Worm (Caenorhabditis elegans) whole organism, L4 larva: ENCODE measurements around the gene Y58A7A.3.

Source experiments
- F26F4.8 ChIP-seq: fragments of 200-800 bp; sonication (Bioruptor generic); conservative IDR thresholded peaks from 2 replicates; pipeline ENCODE4 v1.3.6; 2022; ENCODE audit warnings: missing genetic modification characterization, missing compliant biosample characterization
- F44E2.7 ChIP-seq: fragments of 200-800 bp; sonication (Bioruptor generic); IDR thresholded peaks from 2 replicates; pipeline ENCODE4 v2.1.2; 2022; ENCODE audit warnings: missing genetic modification characterization, missing compliant biosample characterization
- R02D3.7 ChIP-seq: fragments of 150-350 bp; sonication (generic microtip); optimal IDR thresholded peaks from 3 replicates; lab custom pipeline; 2014; ENCODE audit warnings: missing biosample characterization, missing genetic modification characterization
- Y105C5A.15 ChIP-seq: fragments of 200-800 bp; sonication (Bioruptor generic); IDR thresholded peaks from 2 replicates; pipeline ENCODE4 v1.3.6; 2022; ENCODE audit warnings: missing genetic modification characterization, missing compliant biosample characterization
- Y48G9A.11 ChIP-seq: fragments of 200-800 bp; sonication (Bioruptor generic); IDR thresholded peaks from 2 replicates; pipeline ENCODE4 v1.3.6; 2022; ENCODE audit warnings: missing genetic modification reagents, missing genetic modification characterization, missing compliant biosample characterization
- Y5F2A.4 ChIP-seq: fragments of 200-800 bp; sonication (Bioruptor generic); optimal IDR thresholded peaks from 2 replicates; lab custom pipeline; 2018; ENCODE audit warnings: mild to moderate bottlenecking, missing genetic modification characterization, missing compliant biosample characterization
- ZK337.2 ChIP-seq: fragments of 200-800 bp; sonication (Bioruptor generic); IDR thresholded peaks from 2 replicates; pipeline ENCODE4 v1.3.6; 2022; ENCODE audit warnings: missing genetic modification reagents, missing genetic modification characterization, missing compliant biosample characterization
- aha-1 ChIP-seq: fragments of 150-350 bp; peaks from one replicate; lab custom pipeline; 2014; ENCODE audit warnings: missing biosample characterization, missing genetic modification characterization
- ceh-20 ChIP-seq: fragments of 200-800 bp; sonication (Bioruptor generic); IDR thresholded peaks from 2 replicates; pipeline ENCODE4 v1.3.6; 2022; ENCODE audit warnings: missing genetic modification reagents, missing genetic modification characterization, missing compliant biosample characterization
- ceh-62 ChIP-seq: sonication (generic microtip); optimal IDR thresholded peaks from 2 replicates; lab custom pipeline; 2017; ENCODE audit warnings: missing biosample characterization, missing genetic modification characterization
- ces-1 ChIP-seq: fragments of 150-350 bp; sonication (generic microtip); optimal IDR thresholded peaks from 4 replicates; lab custom pipeline; 2014; ENCODE audit warnings: missing biosample characterization, missing genetic modification reagents, missing genetic modification characterization
- ctbp-1 ChIP-seq: fragments of 200-800 bp; sonication (Bioruptor generic); IDR thresholded peaks from 2 replicates; pipeline ENCODE4 v1.3.6; 2022; ENCODE audit warnings: missing genetic modification reagents, missing genetic modification characterization, missing compliant biosample characterization
- daf-12 ChIP-seq: fragments of 150-350 bp; optimal IDR thresholded peaks from 2 replicates; lab custom pipeline; 2014; ENCODE audit warnings: missing biosample characterization, missing genetic modification reagents, missing genetic modification characterization
- daf-19 ChIP-seq: fragments of 200-800 bp; sonication (Bioruptor generic); conservative IDR thresholded peaks from 2 replicates; pipeline ENCODE4 v1.3.6; 2022; ENCODE audit warnings: missing genetic modification characterization, missing compliant biosample characterization
- dmd-8 ChIP-seq: fragments of 200-800 bp; sonication (Bioruptor generic); IDR thresholded peaks from 2 replicates; pipeline ENCODE4 v1.3.6; 2022; ENCODE audit warnings: missing genetic modification characterization, missing compliant biosample characterization
- dmd-9 ChIP-seq: fragments of 200-800 bp; sonication (Bioruptor generic); IDR thresholded peaks from 2 replicates; pipeline ENCODE4 v1.3.6; 2022; ENCODE audit warnings: missing genetic modification reagents, missing genetic modification characterization, missing compliant biosample characterization
- dpl-1 ChIP-seq: fragments of 150-350 bp; optimal IDR thresholded peaks from 2 replicates; lab custom pipeline; 2014; ENCODE audit warnings: missing biosample characterization, missing genetic modification reagents, missing genetic modification characterization
- egl-27 ChIP-seq: sonication (generic microtip); optimal IDR thresholded peaks from 3 replicates; lab custom pipeline; 2017; ENCODE audit warnings: missing biosample characterization, missing genetic modification reagents, missing genetic modification characterization
- fos-1 ChIP-seq: fragments of 150-350 bp; optimal IDR thresholded peaks from 2 replicates; lab custom pipeline; 2014; ENCODE audit warnings: missing biosample characterization, missing genetic modification characterization
- hif-1 ChIP-seq, 2 experiments: sonication (generic microtip); optimal IDR thresholded peaks; 2 replicates each; lab custom pipeline; 2016 to 2017; ENCODE audit warnings: missing compliant biosample characterization in 2 of 2, missing genetic modification characterization in 2 of 2, missing genetic modification reagents in 2 of 2, missing genotype in 2 of 2, mild to moderate bottlenecking in 1 of 2
- hlh-11 ChIP-seq: fragments of 200-800 bp; sonication (Bioruptor generic); optimal IDR thresholded peaks from 2 replicates; lab custom pipeline; 2018; ENCODE audit warnings: mild to moderate bottlenecking, missing genetic modification characterization, missing compliant biosample characterization
- hlh-30 ChIP-seq: sonication (generic microtip); optimal IDR thresholded peaks from 2 replicates; lab custom pipeline; 2017; ENCODE audit warnings: antibody characterized with exemption, mild to moderate bottlenecking, missing genetic modification characterization, missing compliant biosample characterization; ENCODE audit not compliant: insufficient read depth
- hmg-1.1 ChIP-seq: fragments of 200-800 bp; sonication (Bioruptor generic); IDR thresholded peaks from 2 replicates; pipeline ENCODE4 v1.3.6; 2022; ENCODE audit warnings: missing genetic modification reagents, missing genetic modification characterization, missing compliant biosample characterization
- lin-13 ChIP-seq: fragments of 150-350 bp; optimal IDR thresholded peaks from 2 replicates; lab custom pipeline; 2014; ENCODE audit warnings: missing biosample characterization, missing genetic modification reagents, missing genetic modification characterization
- lin-15B ChIP-seq: fragments of 150-350 bp; sonication (generic microtip); optimal IDR thresholded peaks from 3 replicates; lab custom pipeline; 2014; ENCODE audit warnings: missing biosample characterization, missing genetic modification characterization
- lin-29 ChIP-seq: fragments of 200-800 bp; sonication (Bioruptor generic); IDR thresholded peaks from 2 replicates; pipeline ENCODE4 v1.3.6; 2022; ENCODE audit warnings: missing genetic modification reagents, missing genetic modification characterization, missing compliant biosample characterization
- madf-5 ChIP-seq, 2 experiments: fragments of 200-800 bp; sonication (Bioruptor generic); IDR thresholded peaks; 2 replicates each; pipeline ENCODE4 v1.3.6; 2022; ENCODE audit warnings: missing compliant biosample characterization in 2 of 2, missing genetic modification characterization in 2 of 2
- mep-1 ChIP-seq: fragments of 150-350 bp; sonication (generic microtip); optimal IDR thresholded peaks from 3 replicates; lab custom pipeline; 2014; ENCODE audit warnings: missing biosample characterization, missing genetic modification characterization
- nhr-10 ChIP-seq: fragments of 150-350 bp; optimal IDR thresholded peaks from 2 replicates; lab custom pipeline; 2014; ENCODE audit warnings: missing biosample characterization, missing genetic modification characterization
- nhr-11 ChIP-seq: fragments of 150-350 bp; optimal IDR thresholded peaks from 2 replicates; lab custom pipeline; 2014; ENCODE audit warnings: missing biosample characterization, missing genetic modification characterization
- nhr-28 ChIP-seq: fragments of 150-350 bp; optimal IDR thresholded peaks from 2 replicates; lab custom pipeline; 2014; ENCODE audit warnings: missing biosample characterization, missing genetic modification characterization
- nhr-42 ChIP-seq: fragments of 200-800 bp; sonication (Bioruptor generic); IDR thresholded peaks from 2 replicates; pipeline ENCODE4 v1.3.6; 2022; ENCODE audit warnings: missing genetic modification characterization, missing compliant biosample characterization
- nhr-48 ChIP-seq: sonication (generic microtip); optimal IDR thresholded peaks from 2 replicates; lab custom pipeline; 2016; ENCODE audit warnings: mild to moderate bottlenecking, missing genetic modification characterization, missing compliant biosample characterization
- nhr-6 ChIP-seq: fragments of 150-350 bp; optimal IDR thresholded peaks from 2 replicates; lab custom pipeline; 2014; ENCODE audit warnings: missing biosample characterization, missing genetic modification characterization
- nhr-77 ChIP-seq: fragments of 150-350 bp; optimal IDR thresholded peaks from 2 replicates; lab custom pipeline; 2014; ENCODE audit warnings: missing biosample characterization, missing genetic modification characterization
- pqm-1 ChIP-seq: sonication (generic microtip); optimal IDR thresholded peaks from 2 replicates; lab custom pipeline; 2017; ENCODE audit warnings: missing biosample characterization, missing genetic modification characterization
- saeg-2 ChIP-seq: fragments of 200-800 bp; sonication (Bioruptor generic); IDR thresholded peaks from 2 replicates; pipeline ENCODE4 v1.3.6; 2022; ENCODE audit warnings: missing genetic modification reagents, missing genetic modification characterization, missing compliant biosample characterization
- sdz-12 ChIP-seq: fragments of 200-800 bp; sonication (Bioruptor generic); optimal IDR thresholded peaks from 2 replicates; lab custom pipeline; 2018; ENCODE audit warnings: mild to moderate bottlenecking, missing genetic modification characterization, missing compliant biosample characterization
- set-16 ChIP-seq: fragments of 200-800 bp; sonication (Bioruptor generic); IDR thresholded peaks from 2 replicates; pipeline ENCODE4 v1.3.6; 2022; ENCODE audit warnings: missing genetic modification reagents, missing genetic modification characterization, missing compliant biosample characterization
- snpc-1.2 ChIP-seq: fragments of 200-800 bp; sonication (Bioruptor generic); IDR thresholded peaks from 2 replicates; pipeline ENCODE4 v1.3.6; 2022; ENCODE audit warnings: missing genetic modification reagents, missing genetic modification characterization, missing compliant biosample characterization
- snpc-4 ChIP-seq: fragments of 150-350 bp; optimal IDR thresholded peaks from 2 replicates; lab custom pipeline; 2014; ENCODE audit warnings: missing biosample characterization, missing genetic modification characterization
- spr-1 ChIP-seq: sonication (generic microtip); optimal IDR thresholded peaks from 2 replicates; lab custom pipeline; 2016; ENCODE audit warnings: mild to moderate bottlenecking, missing genetic modification characterization, missing compliant biosample characterization
- spr-3 ChIP-seq: fragments of 200-800 bp; sonication (Bioruptor generic); optimal IDR thresholded peaks from 2 replicates; lab custom pipeline; 2018; ENCODE audit warnings: mild to moderate bottlenecking, missing genetic modification characterization, missing compliant biosample characterization
- tra-1 ChIP-seq: fragments of 200-800 bp; sonication (Bioruptor generic); IDR thresholded peaks from 2 replicates; pipeline ENCODE4 v1.3.6; 2022; ENCODE audit warnings: missing genetic modification reagents, missing genetic modification characterization, missing compliant biosample characterization
- vab-7 ChIP-seq: fragments of 200-800 bp; sonication (Bioruptor generic); IDR thresholded peaks from 2 replicates; pipeline ENCODE4 v1.3.6; 2022; ENCODE audit warnings: missing genetic modification reagents, missing genetic modification characterization, missing compliant biosample characterization
- zag-1 ChIP-seq: fragments of 150-350 bp; optimal IDR thresholded peaks from 2 replicates; lab custom pipeline; 2014; ENCODE audit warnings: missing biosample characterization, missing genetic modification characterization
- zfp-2 ChIP-seq: sonication (generic microtip); optimal IDR thresholded peaks from 2 replicates; lab custom pipeline; 2016; ENCODE audit warnings: mild to moderate bottlenecking, missing genetic modification characterization, missing compliant biosample characterization
- zfp-3 ChIP-seq: fragments of 200-800 bp; sonication (Bioruptor generic); conservative IDR thresholded peaks from 2 replicates; pipeline ENCODE4 v1.3.6; 2022; ENCODE audit warnings: missing genetic modification reagents, missing genetic modification characterization, missing compliant biosample characterization
- zip-11 ChIP-seq: fragments of 200-800 bp; sonication (Bioruptor generic); IDR thresholded peaks from 2 replicates; pipeline ENCODE4 v1.3.6; 2022; ENCODE audit warnings: missing genetic modification characterization, missing compliant biosample characterization
- zip-2 ChIP-seq: fragments of 150-350 bp; optimal IDR thresholded peaks from 2 replicates; lab custom pipeline; 2014; ENCODE audit warnings: missing biosample characterization, missing genetic modification characterization
- ztf-11 ChIP-seq: fragments of 150-350 bp; optimal IDR thresholded peaks from 2 replicates; lab custom pipeline; 2014; ENCODE audit warnings: missing biosample characterization, missing genetic modification characterization

The Y58A7A.3 gene

DNA sequence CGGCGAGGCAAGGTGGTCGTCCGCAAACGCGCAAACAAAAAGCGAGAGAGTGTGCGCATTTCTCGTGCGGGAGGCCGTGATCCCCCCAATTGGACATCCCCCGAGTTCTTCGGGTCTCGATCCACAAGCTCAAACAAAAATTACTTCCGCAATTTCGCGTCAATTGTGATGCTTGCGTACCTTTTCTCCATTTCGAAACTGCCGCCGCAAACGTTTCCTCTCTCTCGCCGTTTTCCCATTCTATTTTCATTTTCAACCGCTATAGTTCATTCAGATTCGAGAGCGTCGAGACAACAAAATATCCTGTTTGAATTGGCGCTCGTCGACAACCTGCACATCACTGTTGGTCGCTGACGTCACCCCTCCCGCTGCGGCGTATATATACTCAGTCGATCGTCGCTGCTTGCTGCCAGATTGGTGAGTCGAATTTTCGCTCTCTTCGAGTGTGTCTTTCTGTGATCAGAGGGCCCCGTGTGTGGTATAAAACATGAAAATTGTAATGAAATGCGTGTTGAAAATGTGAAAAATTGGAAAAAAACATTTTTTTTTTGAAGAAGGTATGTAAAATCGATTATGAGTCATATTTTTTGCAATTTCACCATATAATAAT, 31.3 kb downstream of the Y58A7A.3 start, which contains the start of the genes pqn-51 and K11D12.14 (continued):
- TF ChIP-seq zfp-3 (peak; percentile 75; the same call in 1 of the 2 replicates), Y105C5A.15 (GFP tag; lab: Robert Waterston, UW) (0 out of 2 replicates have a peak, but pooled peaks have one; percentile 54), fos-1 (tag; lab: Kevin White, UChicago) (no peak), zag-1 (tag; lab: Kevin White, UChicago) (no peak), ceh-20 (GFP tag; lab: Robert Waterston, UW) (peak; percentile 97), nhr-6 (tag; lab: Kevin White, UChicago) (peak; percentile 81), dmd-8 (GFP tag; lab: Robert Waterston, UW) (0 out of 2 replicates have a peak, but pooled peaks have one; percentile 64), nhr-28 (peak; percentile 83), F26F4.8 (GFP tag; lab: Robert Waterston, UW) (no peak), tra-1 (GFP tag; lab: Robert Waterston, UW) (peak; percentile 91), hlh-30 (tag; lab: Kevin White, UChicago) (peak; percentile 70), nhr-77 (tag; lab: Kevin White, UChicago) (peak; percentile 77), sdz-12 (GFP tag; lab: Kevin White, UChicago) (no peak), zip-2 (tag; lab: Kevin White, UChicago) (peak; percentile 11), Y48G9A.11 (GFP tag; lab: Robert Waterston, UW) (peak; percentile 57; the same call in 1 of the 2 replicates), lin-29 (peak; percentile 87), ztf-11 (tag; lab: Kevin White, UChicago) (no peak), nhr-11 (tag; lab: Kevin White, UChicago) (peak; percentile 87), aha-1 (tag; lab: Kevin White, UChicago) (peak; percentile 87), lin-13 (GFP tag; lab: Kevin White, UChicago) (peak; percentile 93), zip-11 (GFP tag; lab: Robert Waterston, UW) (no peak), nhr-48 (tag; lab: Kevin White, UChicago) (peak; percentile 89), snpc-1.2 (peak; percentile 70), spr-3 (GFP tag; lab: Kevin White, UChicago) (peak; percentile 61), ceh-62 (tag; lab: Kevin White, UChicago) (no peak), F44E2.7 (GFP tag; lab: Robert Waterston, UW) (0 out of 2 replicates have a peak, but pooled peaks have one; percentile 51), egl-27 (tag; lab: Kevin White, UChicago) (no peak), R02D3.7 (tag; lab: Kevin White, UChicago) (no peak), hlh-11 (tag; lab: Kevin White, UChicago) (peak; percentile 95), zfp-2 (tag; lab: Kevin White, UChicago) (peak; percentile 73), hmg-1.1 (GFP tag; lab: Robert Waterston, UW) (peak; percentile 91), snpc-4 (tag; lab: Kevin White, UChicago) (no peak), ces-1 (GFP tag; lab: Kevin White, UChicago) (no peak), mep-1 (tag; lab: Kevin White, UChicago) (peak; percentile 87), nhr-42 (GFP tag; lab: Robert Waterston, UW) (peak; percentile 93), hif-1 (tag; optimal IDR thresholded peaks at IDR 0.05; lab: Kevin White, UChicago) (peak; percentile 61 to 75), madf-5 (GFP tag; IDR thresholded peaks at IDR 0.05; lab: Robert Waterston, UW) (0 out of 4 replicates have a peak, but pooled peaks of 1 of the 2 experiments have one; percentile 5), saeg-2 (peak; percentile 86), ctbp-1 (GFP tag; lab: Robert Waterston, UW) (peak; percentile 96), set-16 (GFP tag; lab: Robert Waterston, UW) (peak; percentile 88), pqm-1 (tag; lab: Kevin White, UChicago) (no peak), Y5F2A.4 (no peak), dpl-1 (GFP tag; lab: Kevin White, UChicago) (peak; percentile 90), ZK337.2 (GFP tag; lab: Robert Waterston, UW) (peak; percentile 69), lin-15B (tag; lab: Kevin White, UChicago) (peak; percentile 31), daf-12 (tag; lab: Kevin White, UChicago) (no peak), vab-7 (GFP tag; lab: Robert Waterston, UW) (peak; percentile 90), daf-19 (GFP tag; lab: Robert Waterston, UW) (peak; percentile 78), dmd-9 (GFP tag; lab: Robert Waterston, UW) (no peak), spr-1 (tag; lab: Kevin White, UChicago) (peak; percentile 81), nhr-10 (tag; lab: Kevin White, UChicago) (peak; percentile 54)
